Worm (Caenorhabditis elegans) whole organism, early embryonic: ENCODE measurements around the gene C31C9.6.

ENCODE experiments used
- F13C5.2 ChIP-seq: sonication (generic microtip); optimal IDR thresholded peaks from 2 replicates; lab custom pipeline; 2017; ENCODE audit warnings: mild to moderate bottlenecking, missing genetic modification characterization, inconsistent platforms, missing compliant biosample characterization
- ama-1 ChIP-seq: fragments of 150-350 bp; optimal IDR thresholded peaks from 2 replicates; lab custom pipeline; 2014
- ceh-13 ChIP-seq: fragments of 200-800 bp; sonication (Bioruptor generic); optimal IDR thresholded peaks from 2 replicates; lab custom pipeline; 2018; ENCODE audit warnings: mild to moderate bottlenecking, missing genetic modification characterization, missing compliant biosample characterization
- ceh-36 ChIP-seq: sonication (generic microtip); optimal IDR thresholded peaks from 2 replicates; lab custom pipeline; 2016; ENCODE audit warnings: missing genetic modification characterization, inconsistent platforms, missing compliant biosample characterization
- hmg-4 ChIP-seq: fragments of 200-800 bp; sonication (Bioruptor generic); optimal IDR thresholded peaks from 2 replicates; lab custom pipeline; 2018; ENCODE audit warnings: mild to moderate bottlenecking, missing genetic modification characterization, missing compliant biosample characterization
- pes-1 ChIP-seq: fragments of 200-800 bp; sonication (Bioruptor generic); IDR thresholded peaks from 2 replicates; pipeline ENCODE4 v1.3.6; 2022; ENCODE audit warnings: missing genetic modification reagents, missing genetic modification characterization, missing compliant biosample characterization

DNA sequence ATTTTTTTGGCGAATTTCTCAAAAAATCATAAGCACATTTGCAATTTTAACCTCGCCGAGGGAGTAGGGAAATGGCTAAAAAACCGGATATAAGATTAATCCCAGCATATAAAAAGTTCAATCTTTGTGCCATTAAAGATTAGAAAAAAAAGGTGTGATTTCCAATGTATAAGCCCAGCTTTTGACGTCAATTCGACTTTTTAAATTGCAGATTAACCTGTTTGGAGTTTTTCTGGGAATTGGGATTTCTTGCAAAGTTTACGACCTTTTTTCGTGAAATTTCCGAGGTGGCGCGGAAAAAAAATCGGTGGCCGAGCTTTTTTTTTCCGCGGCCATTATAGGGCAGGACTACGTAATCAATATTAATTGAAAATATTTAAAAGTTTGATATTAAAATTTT, 35.8 kb upstream of the C31C9.6 start:
- TF ChIP-seq ceh-13 (GFP tag; lab: Kevin White, UChicago) = no peak
- TF ChIP-seq F13C5.2 = no peak
- no peak for TF ChIP-seq ceh-36 (tag; lab: Kevin White, UChicago)
- no peak for TF ChIP-seq hmg-4 (GFP tag; lab: Kevin White, UChicago)
- TF ChIP-seq pes-1 = no peak
- TF ChIP-seq ama-1 (lab: Kevin White, UChicago) = no peak
